Worm (Caenorhabditis elegans): ENCODE data around the gene sdz-16.

- TF ChIP-seq pha-4 (GFP tag; IDR thresholded peaks at IDR 0.05) (no peak), pha-4 (tag; optimal IDR thresholded peaks at IDR 0.05) (no peak), lin-39 (tag; optimal IDR thresholded peaks at IDR 0.05) (no peak), nhr-28 (tag; optimal IDR thresholded peaks at IDR 0.05) (no peak), ces-1 (GFP tag; optimal IDR thresholded peaks at IDR 0.05) (no peak), ceh-82 (tag; optimal IDR thresholded peaks at IDR 0.05) (no peak), tag-97 (GFP tag; IDR thresholded peaks at IDR 0.05) (no peak), zip-2 (tag; optimal IDR thresholded peaks at IDR 0.05) (no peak), dmd-8 (GFP tag; IDR thresholded peaks at IDR 0.05) (no peak), ztf-11 (tag; optimal IDR thresholded peaks at IDR 0.05) (no peak), nhr-237 (tag; optimal IDR thresholded peaks at IDR 0.05) (no peak), fkh-10 (GFP tag; optimal IDR thresholded peaks at IDR 0.05) (no peak), mep-1 (tag; optimal IDR thresholded peaks at IDR 0.05) (no peak), spr-1 (tag; optimal IDR thresholded peaks at IDR 0.05) (no peak)
Measured at ce11 chrV:17323876-17324275, 3.9 kb downstream of the sdz-16 start.

Data from whole organism, L4 larva.